Worm (Caenorhabditis elegans) whole organism, late embryonic: Measurements from ENCODE around the gene F11D11.3.

Source experiments
- C08G9.2 ChIP-seq: sonication (generic microtip); optimal IDR thresholded peaks from 2 replicates; lab custom pipeline; 2016; ENCODE audit warnings: mild to moderate bottlenecking, missing genetic modification characterization, moderate library complexity, missing compliant biosample characterization
- K09A11.1 ChIP-seq: sonication (generic microtip); optimal IDR thresholded peaks from 2 replicates; lab custom pipeline; 2017; ENCODE audit warnings: antibody characterized with exemption, mild to moderate bottlenecking, missing genetic modification characterization, missing compliant biosample characterization; ENCODE audit not compliant: insufficient read depth
- ahr-1 ChIP-seq: sonication (generic microtip); optimal IDR thresholded peaks from 2 replicates; lab custom pipeline; 2016; ENCODE audit warnings: missing genetic modification characterization, missing compliant biosample characterization
- ama-1 ChIP-seq: fragments of 150-350 bp; optimal IDR thresholded peaks from 2 replicates; lab custom pipeline; 2014
- ceh-14 ChIP-seq: sonication (generic microtip); optimal IDR thresholded peaks from 2 replicates; lab custom pipeline; 2016; ENCODE audit warnings: missing genotype, missing genetic modification characterization, missing compliant biosample characterization
- ceh-19 ChIP-seq: fragments of 200-800 bp; sonication (Bioruptor generic); optimal IDR thresholded peaks from 2 replicates; lab custom pipeline; 2018; ENCODE audit warnings: mild to moderate bottlenecking, missing genetic modification characterization, missing compliant biosample characterization
- ceh-30 ChIP-seq: fragments of 150-350 bp; optimal IDR thresholded peaks from 2 replicates; lab custom pipeline; 2014; ENCODE audit warnings: missing biosample characterization, missing genetic modification characterization
- ceh-31 ChIP-seq: sonication (generic microtip); optimal IDR thresholded peaks from 2 replicates; lab custom pipeline; 2016; ENCODE audit warnings: missing genetic modification characterization, missing compliant biosample characterization
- ceh-34 ChIP-seq: sonication (generic microtip); optimal IDR thresholded peaks from 2 replicates; lab custom pipeline; 2016; ENCODE audit warnings: mild to moderate bottlenecking, missing genetic modification characterization, missing compliant biosample characterization
- ceh-45 ChIP-seq: fragments of 200-800 bp; sonication (Bioruptor generic); IDR thresholded peaks from 2 replicates; pipeline ENCODE4 v1.3.6; 2022; ENCODE audit warnings: missing genetic modification reagents, missing genetic modification characterization, missing compliant biosample characterization
- ceh-48 ChIP-seq: sonication (generic microtip); optimal IDR thresholded peaks from 2 replicates; lab custom pipeline; 2016; ENCODE audit warnings: missing genetic modification characterization, inconsistent platforms, missing compliant biosample characterization
- ceh-6 ChIP-seq: fragments of 200-800 bp; sonication (Bioruptor generic); optimal IDR thresholded peaks from 2 replicates; lab custom pipeline; 2018; ENCODE audit warnings: mild to moderate bottlenecking, missing genetic modification characterization, missing compliant biosample characterization
- ceh-9 ChIP-seq: sonication (generic microtip); optimal IDR thresholded peaks from 2 replicates; lab custom pipeline; 2016; ENCODE audit warnings: mild to moderate bottlenecking, missing genetic modification characterization, inconsistent platforms, missing compliant biosample characterization
- che-1 ChIP-seq: sonication (generic microtip); optimal IDR thresholded peaks from 2 replicates; lab custom pipeline; 2016; ENCODE audit warnings: mild to moderate bottlenecking, missing genetic modification characterization, missing compliant biosample characterization
- dmd-4 ChIP-seq: sonication (generic microtip); optimal IDR thresholded peaks from 2 replicates; lab custom pipeline; 2016; ENCODE audit warnings: borderline replicate concordance, missing genetic modification characterization, missing compliant biosample characterization
- elt-2 ChIP-seq: sonication (generic microtip); optimal IDR thresholded peaks from 2 replicates; lab custom pipeline; 2016; ENCODE audit warnings: missing genetic modification reagents, missing genetic modification characterization, missing compliant biosample characterization
- fkh-6 ChIP-seq: sonication (generic microtip); optimal IDR thresholded peaks from 2 replicates; lab custom pipeline; 2016; ENCODE audit warnings: missing genetic modification characterization, missing compliant biosample characterization
- hlh-13 ChIP-seq: fragments of 200-800 bp; sonication (Bioruptor generic); optimal IDR thresholded peaks from 2 replicates; lab custom pipeline; 2018; ENCODE audit warnings: mild to moderate bottlenecking, missing genetic modification characterization, missing compliant biosample characterization
- hlh-15 ChIP-seq: sonication (generic microtip); optimal IDR thresholded peaks from 2 replicates; lab custom pipeline; 2016; ENCODE audit warnings: missing genetic modification characterization, missing compliant biosample characterization
- hlh-30 ChIP-seq: sonication (generic microtip); optimal IDR thresholded peaks from 2 replicates; lab custom pipeline; 2017; ENCODE audit warnings: antibody characterized with exemption, missing genetic modification characterization, missing compliant biosample characterization; ENCODE audit not compliant: insufficient read depth
- lim-6 ChIP-seq: sonication (generic microtip); optimal IDR thresholded peaks from 2 replicates; lab custom pipeline; 2016; ENCODE audit warnings: missing genetic modification characterization, missing compliant biosample characterization
- madf-2 ChIP-seq: sonication (generic microtip); optimal IDR thresholded peaks from 2 replicates; lab custom pipeline; 2017; ENCODE audit warnings: missing genetic modification characterization, missing compliant biosample characterization
- nfya-1 ChIP-seq: sonication (generic microtip); optimal IDR thresholded peaks from 2 replicates; lab custom pipeline; 2017; ENCODE audit warnings: missing genetic modification characterization, mild to moderate bottlenecking, missing compliant biosample characterization, antibody characterized with exemption, moderate library complexity
- nhr-232 ChIP-seq: sonication (generic microtip); optimal IDR thresholded peaks from 2 replicates; lab custom pipeline; 2016; ENCODE audit warnings: missing genetic modification characterization, missing compliant biosample characterization
- odd-2 ChIP-seq: sonication (generic microtip); optimal IDR thresholded peaks from 2 replicates; lab custom pipeline; 2017; ENCODE audit warnings: antibody characterized with exemption, mild to moderate bottlenecking, missing genetic modification characterization, missing compliant biosample characterization
- pag-3 ChIP-seq: sonication (generic microtip); optimal IDR thresholded peaks from 2 replicates; lab custom pipeline; 2016; ENCODE audit warnings: missing compliant biosample characterization, missing genetic modification characterization, borderline replicate concordance
- pat-9 ChIP-seq: fragments of 200-800 bp; sonication (Bioruptor generic); optimal IDR thresholded peaks from 2 replicates; lab custom pipeline; 2018; ENCODE audit warnings: mild to moderate bottlenecking, missing genetic modification characterization, moderate library complexity, missing compliant biosample characterization
- pax-1 ChIP-seq: fragments of 150-350 bp; optimal IDR thresholded peaks from 2 replicates; lab custom pipeline; 2014; ENCODE audit warnings: missing biosample characterization, missing genetic modification characterization
- pha-4 ChIP-seq: fragments of 150-350 bp; optimal IDR thresholded peaks from 2 replicates; lab custom pipeline; 2018; ENCODE audit warnings: missing biosample characterization, missing genetic modification reagents, missing genetic modification characterization
- pqm-1 ChIP-seq: sonication (generic microtip); optimal IDR thresholded peaks from 2 replicates; lab custom pipeline; 2016; ENCODE audit warnings: missing genetic modification characterization, missing compliant biosample characterization
- pros-1 ChIP-seq: fragments of 150-350 bp; optimal IDR thresholded peaks from 2 replicates; lab custom pipeline; 2014; ENCODE audit warnings: missing biosample characterization, missing genetic modification reagents, missing genetic modification characterization
- rnt-1 ChIP-seq: sonication (generic microtip); optimal IDR thresholded peaks from 2 replicates; lab custom pipeline; 2016; ENCODE audit warnings: missing genetic modification characterization, missing compliant biosample characterization
- sox-4 ChIP-seq: sonication (generic microtip); optimal IDR thresholded peaks from 2 replicates; lab custom pipeline; 2017; ENCODE audit warnings: mild to moderate bottlenecking, missing genetic modification characterization, inconsistent platforms, missing compliant biosample characterization
- syd-9 ChIP-seq: sonication (generic microtip); optimal IDR thresholded peaks from 2 replicates; lab custom pipeline; 2016; ENCODE audit warnings: mild to moderate bottlenecking, missing genetic modification characterization, moderate library complexity, missing compliant biosample characterization
- tbx-7 ChIP-seq: sonication (generic microtip); optimal IDR thresholded peaks from 2 replicates; lab custom pipeline; 2016; ENCODE audit warnings: missing genotype, missing genetic modification characterization, missing compliant biosample characterization
- ttx-3 ChIP-seq: sonication (generic microtip); optimal IDR thresholded peaks from 2 replicates; lab custom pipeline; 2016; ENCODE audit warnings: missing genetic modification reagents, missing genetic modification characterization, missing compliant biosample characterization
- unc-3 ChIP-seq, 2 experiments: fragments of 200-800 bp in 1 of 2; sonication (Bioruptor generic) in 1 of 2; sonication (generic microtip) in 1 of 2; conservative IDR thresholded peaks in 1 of 2; optimal IDR thresholded peaks in 1 of 2; 2 replicates each; pipeline versions ENCODE4 v1.3.6 to Lab custom; 2016 to 2022; ENCODE audit warnings: missing compliant biosample characterization in 2 of 2, missing genetic modification characterization in 2 of 2, missing genetic modification reagents in 1 of 2
- unc-86 ChIP-seq: sonication (generic microtip); optimal IDR thresholded peaks from 2 replicates; lab custom pipeline; 2016; ENCODE audit warnings: missing genetic modification characterization, missing compliant biosample characterization
- zip-5 ChIP-seq: sonication (generic microtip); optimal IDR thresholded peaks from 2 replicates; lab custom pipeline; 2016; ENCODE audit warnings: missing genetic modification characterization, missing compliant biosample characterization
- ztf-16 ChIP-seq: sonication (generic microtip); optimal IDR thresholded peaks from 2 replicates; lab custom pipeline; 2017; ENCODE audit warnings: missing genetic modification characterization, missing compliant biosample characterization

Gene F11D11.3

ce11 chrV:18721873-18722272 lies 38.2 kb downstream of the F11D11.3 start:
- TF ChIP-seq hlh-15 (tag; lab: Kevin White, UChicago) (no peak), pqm-1 (tag; lab: Kevin White, UChicago) (no peak), unc-86 (tag; lab: Kevin White, UChicago) (peak; percentile 7)

- TF ChIP-seq hlh-13 (peak; percentile 32), ceh-19 (peak; percentile 65), ceh-31 (tag; lab: Kevin White, UChicago) (peak; percentile 2), zip-5 (peak; percentile 2), tbx-7 (tag; lab: Kevin White, UChicago) (peak; percentile 13), lim-6 (tag; lab: Kevin White, UChicago) (no peak), hlh-30 (tag; lab: Kevin White, UChicago) (no peak), elt-2 (tag; lab: Kevin White, UChicago) (peak; percentile 66), nhr-232 (tag; lab: Kevin White, UChicago) (peak; percentile 57), che-1 (tag; lab: Kevin White, UChicago) (no peak), pha-4 (no peak), ceh-6 (GFP tag; lab: Kevin White, UChicago) (peak; percentile 46), pat-9 (tag; lab: Kevin White, UChicago) (peak; percentile 36), ahr-1 (tag; lab: Kevin White, UChicago) (peak; percentile 2), syd-9 (tag; lab: Kevin White, UChicago) (peak; percentile 21), K09A11.1 (tag; lab: Kevin White, UChicago) (no peak), rnt-1 (tag; lab: Kevin White, UChicago) (peak; percentile 40)
Observed at ce11 chrV:18719956-18720489, 40.1 kb downstream of the F11D11.3 start, which contains the start of gene Y17D7C.2. Gene Y17D7C.2 (minus strand): TSS chrV:18719987.

ce11 chrV:18719412-18719811 lies 40.7 kb downstream of the F11D11.3 start:
- TF ChIP-seq madf-2 (tag; lab: Kevin White, UChicago) (no peak), ztf-16 (tag; lab: Kevin White, UChicago) (peak; percentile 32), ceh-48 (no peak)

DNA sequence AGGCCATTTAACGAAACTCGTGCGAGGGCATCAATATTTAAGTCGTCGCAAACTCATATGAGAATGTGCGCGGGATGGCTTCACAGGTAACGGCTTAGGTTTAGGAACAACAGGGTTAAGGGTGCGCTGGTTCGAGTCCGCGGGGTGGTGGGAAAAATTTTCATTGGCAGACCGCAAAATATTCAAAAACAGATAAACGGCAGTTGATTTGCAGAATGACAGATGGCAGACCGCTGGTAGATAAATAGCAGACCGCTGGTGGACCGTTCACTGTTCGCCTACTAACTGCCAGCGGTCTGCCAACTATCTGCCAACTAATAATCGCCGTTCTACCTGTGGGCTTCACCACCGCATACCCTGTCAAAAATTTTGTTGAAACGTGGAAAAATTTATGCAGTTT lies 48.0 kb downstream of the F11D11.3 start:
- TF ChIP-seq ttx-3 (tag; lab: Kevin White, UChicago) (no peak), ceh-34 (tag; lab: Kevin White, UChicago) (no peak), odd-2 (tag; lab: Kevin White, UChicago) (no peak), pat-9 (tag; lab: Kevin White, UChicago) (peak; percentile 7), nhr-232 (tag; lab: Kevin White, UChicago) (peak; percentile 12), ceh-31 (tag; lab: Kevin White, UChicago) (no peak), rnt-1 (tag; lab: Kevin White, UChicago) (peak; percentile 67), ceh-6 (GFP tag; lab: Kevin White, UChicago) (peak; percentile 28), hlh-13 (peak; percentile 6)

DNA sequence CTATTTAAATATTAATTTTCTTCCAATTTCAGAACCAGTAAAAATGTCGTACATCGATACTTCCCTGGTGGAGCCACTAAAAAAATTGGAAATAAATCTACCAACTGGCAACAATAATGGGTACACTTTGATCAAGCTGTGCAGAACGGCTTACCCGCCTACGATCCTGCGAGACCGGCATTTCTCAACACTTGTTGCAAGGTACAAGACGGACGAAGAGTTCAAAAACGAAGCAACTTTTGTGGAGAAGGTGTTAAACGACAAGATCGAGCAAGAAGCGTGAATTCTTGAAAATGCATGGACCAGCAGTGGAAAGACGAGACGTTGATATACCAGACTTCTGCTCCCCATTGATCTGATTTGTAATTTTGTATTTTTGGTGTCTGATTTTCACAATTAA lies 48.7 kb downstream of the F11D11.3 start:
- no peak for TF ChIP-seq madf-2 (tag; lab: Kevin White, UChicago)
- TF ChIP-seq C08G9.2 (tag; lab: Kevin White, UChicago): no peak
- TF ChIP-seq ceh-45 (GFP tag; lab: Robert Waterston, UW): no peak
- no peak for TF ChIP-seq ceh-9
- TF ChIP-seq dmd-4 (tag; lab: Kevin White, UChicago): no peak
- TF ChIP-seq sox-4 (tag; lab: Kevin White, UChicago): no peak
- no peak for TF ChIP-seq ztf-16 (tag; lab: Kevin White, UChicago)
- TF ChIP-seq pha-4: no peak
- no peak for TF ChIP-seq pros-1
- TF ChIP-seq lim-6 (tag; lab: Kevin White, UChicago): no peak
- no peak for TF ChIP-seq pax-1 (tag; lab: Kevin White, UChicago)
- TF ChIP-seq fkh-6 (tag; lab: Kevin White, UChicago): no peak
- TF ChIP-seq unc-3 (GFP tag; conservative IDR thresholded peaks at IDR 0.05; lab: Robert Waterston, UW): no peak
- TF ChIP-seq unc-3 (tag; optimal IDR thresholded peaks at IDR 0.05; lab: Kevin White, UChicago): no peak
- TF ChIP-seq pag-3 (tag; lab: Kevin White, UChicago): no peak
- TF ChIP-seq ceh-30 (tag; lab: Kevin White, UChicago): no peak
- TF ChIP-seq ama-1: no peak
- no peak for TF ChIP-seq nfya-1 (tag; lab: Kevin White, UChicago)
- TF ChIP-seq ceh-14 (tag; lab: Kevin White, UChicago): no peak
